Fruit fly (Drosophila melanogaster): ENCODE measurements around the gene CG8578.
A peak's percentile ranks its signal among the peaks of the same experiment; 100 is the strongest.

DNA sequence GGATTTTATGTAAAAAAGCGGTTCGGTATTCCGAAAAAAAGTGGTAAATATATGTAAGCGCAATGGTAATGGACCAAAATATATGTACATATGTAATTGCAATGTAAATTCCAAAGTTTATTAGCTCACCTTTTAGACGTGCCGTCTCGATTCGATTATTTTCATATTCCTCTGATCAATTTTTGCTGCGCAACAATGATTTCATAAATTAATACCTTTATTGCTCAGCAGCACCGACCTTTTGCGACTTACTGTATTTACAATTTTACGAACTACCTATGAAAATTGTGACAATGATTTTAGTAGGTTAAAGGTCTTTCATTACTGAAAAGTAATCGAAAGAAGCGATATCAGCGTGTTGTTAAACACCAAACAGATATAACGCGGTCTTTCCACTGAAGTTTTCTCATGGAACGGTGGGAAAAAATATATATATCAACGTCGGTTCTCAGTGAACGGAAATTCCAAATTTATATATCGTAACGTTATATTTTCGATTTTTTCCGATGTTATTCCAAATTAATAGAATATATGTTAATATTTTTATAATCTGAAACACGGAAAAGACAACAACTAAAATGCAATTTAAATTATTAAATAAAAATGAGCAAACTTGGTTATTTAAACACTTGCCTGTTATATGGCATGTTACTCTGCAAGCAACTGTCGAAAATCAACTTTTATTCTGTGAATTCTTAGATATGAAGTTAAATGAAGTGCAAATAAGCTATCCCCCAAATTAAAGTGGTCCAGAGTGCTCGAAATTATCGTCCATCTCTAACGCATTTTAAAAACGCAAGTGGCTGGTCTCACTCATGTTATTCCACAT is 45.7 kb downstream of the CG8578 start, which contains the start of the genes MSBP and CG15916:
- TF ChIP-seq Hr38 (GFP tag; optimal IDR thresholded peaks at IDR 0.05) (no peak), Eip75B (GFP tag; optimal IDR thresholded peaks at IDR 0.05) (no peak), vri (GFP tag; optimal IDR thresholded peaks at IDR 0.05) (no peak), CG10669 (GFP tag; optimal IDR thresholded peaks at IDR 0.05) (peak; percentile 28), Sox102F (GFP tag; optimal IDR thresholded peaks at IDR 0.05) (no peak), eg (GFP tag; IDR thresholded peaks at IDR 0.05) (no peak; the same call in 2 of the 3 replicates), Blimp-1 (GFP tag; optimal IDR thresholded peaks at IDR 0.05) (no peak), CG6854 (GFP tag; optimal IDR thresholded peaks at IDR 0.05) (no peak), CG8632 (GFP tag; optimal IDR thresholded peaks at IDR 0.05) (no peak), CG6163 (GFP tag; IDR thresholded peaks at IDR 0.05) (no peak), salr (GFP tag; optimal IDR thresholded peaks at IDR 0.05) (peak in 1 of 2 experiments; percentile 24), achi (GFP tag; optimal IDR thresholded peaks at IDR 0.05) (peak; percentile 21)

All from whole organism, prepupa.